Fruit fly (Drosophila melanogaster) whole organism, embryonic: Measurements from ENCODE around the gene CG46439.

ENCODE experiments used
- CG1024 ChIP-seq: fragments of 200-800 bp; sonication (Bioruptor generic); IDR thresholded peaks from 2 replicates; pipeline ENCODE4 v1.3.6; 2022; ENCODE audit warnings: missing biosample characterization, missing genetic modification characterization
- CG11247 ChIP-seq: fragments of 200-800 bp; sonication (Bioruptor generic); IDR thresholded peaks from 2 replicates; pipeline ENCODE4 v1.3.6; 2022; ENCODE audit warnings: missing biosample characterization, missing genetic modification characterization
- CG1602 ChIP-seq: fragments of 200-800 bp; sonication (Bioruptor generic); optimal IDR thresholded peaks from 3 replicates; lab custom pipeline; 2016; ENCODE audit warnings: missing biosample characterization, missing genetic modification characterization
- CG1603 ChIP-seq: fragments of 200-800 bp; sonication (Bioruptor generic); optimal IDR thresholded peaks from 2 replicates; lab custom pipeline; 2019; ENCODE audit warnings: missing biosample characterization, mild to moderate bottlenecking, missing genetic modification characterization, moderate library complexity
- CG17829 ChIP-seq: fragments of 200-800 bp; optimal IDR thresholded peaks from 2 replicates; lab custom pipeline; 2019; ENCODE audit warnings: missing biosample characterization, mild to moderate bottlenecking, missing genetic modification characterization, moderate library complexity
- CG2202 ChIP-seq: fragments of 200-800 bp; sonication (Bioruptor generic); optimal IDR thresholded peaks from 2 replicates; lab custom pipeline; 2018; ENCODE audit warnings: missing biosample characterization, mild to moderate bottlenecking, missing genetic modification characterization
- CG3065 ChIP-seq: fragments of 200-800 bp; sonication (Bioruptor generic); optimal IDR thresholded peaks from 2 replicates; lab custom pipeline; 2016; ENCODE audit warnings: missing biosample characterization, missing genetic modification characterization
- CG3281 ChIP-seq: fragments of 200-800 bp; sonication (Bioruptor generic); optimal IDR thresholded peaks from 3 replicates; lab custom pipeline; 2017; ENCODE audit warnings: missing biosample characterization, mild to moderate bottlenecking, missing genetic modification characterization
- CG3838 ChIP-seq: fragments of 200-800 bp; sonication (Bioruptor generic); optimal IDR thresholded peaks from 3 replicates; lab custom pipeline; 2016; ENCODE audit warnings: missing biosample characterization, missing genetic modification characterization
- CG6683 ChIP-seq: fragments of 200-800 bp; sonication (Bioruptor generic); optimal IDR thresholded peaks from 2 replicates; lab custom pipeline; 2017; ENCODE audit warnings: missing biosample characterization, mild to moderate bottlenecking, missing genetic modification characterization, missing genetic modification reagents
- CG6689 ChIP-seq: fragments of 200-800 bp; sonication (Bioruptor generic); IDR thresholded peaks from 2 replicates; pipeline ENCODE4 v1.3.6; 2022; ENCODE audit warnings: missing biosample characterization, missing genetic modification characterization
- CG6854 ChIP-seq: fragments of 200-800 bp; sonication (Bioruptor generic); optimal IDR thresholded peaks from 3 replicates; lab custom pipeline; 2017; ENCODE audit warnings: missing biosample characterization, mild to moderate bottlenecking, missing genetic modification characterization
- CG7556 ChIP-seq: fragments of 200-800 bp; sonication (Bioruptor generic); optimal IDR thresholded peaks from 2 replicates; lab custom pipeline; 2017; ENCODE audit warnings: missing biosample characterization, mild to moderate bottlenecking, missing genetic modification characterization
- CG8290 ChIP-seq, 3 experiments: fragments of 200-800 bp; sonication (Bioruptor generic); optimal IDR thresholded peaks; 2 replicates each; lab custom pipeline; 2016 to 2019; ENCODE audit warnings: missing biosample characterization in 3 of 3, missing genetic modification characterization in 3 of 3, mild to moderate bottlenecking in 2 of 3, moderate library complexity in 1 of 3
- CG9727 ChIP-seq: fragments of 200-800 bp; sonication (Bioruptor generic); optimal IDR thresholded peaks from 3 replicates; lab custom pipeline; 2017; ENCODE audit warnings: missing biosample characterization, mild to moderate bottlenecking, missing genetic modification characterization
- Dip3 ChIP-seq: fragments of 200-800 bp; sonication (Bioruptor generic); optimal IDR thresholded peaks from 3 replicates; lab custom pipeline; 2016; ENCODE audit warnings: missing biosample characterization, missing genetic modification characterization
- Ets65A ChIP-seq: fragments of 200-800 bp; sonication (Bioruptor generic); peaks from one replicate; lab custom pipeline; 2016; ENCODE audit warnings: missing biosample characterization, missing genetic modification characterization
- HLH4C ChIP-seq: fragments of 200-800 bp; sonication (Bioruptor generic); IDR thresholded peaks from 3 replicates; pipeline ENCODE4 v1.3.6; 2022; ENCODE audit warnings: missing biosample characterization, missing genetic modification characterization; ENCODE audit not compliant: partially characterized antibody
- Hand ChIP-seq: fragments of 200-800 bp; sonication (Bioruptor generic); optimal IDR thresholded peaks from 2 replicates; lab custom pipeline; 2017; ENCODE audit warnings: mild to moderate bottlenecking, missing biosample characterization, missing genetic modification reagents, missing genetic modification characterization
- MESR4 ChIP-seq: fragments of 200-800 bp; sonication (Bioruptor generic); optimal IDR thresholded peaks from 2 replicates; lab custom pipeline; 2018; ENCODE audit warnings: missing biosample characterization, mild to moderate bottlenecking, missing genetic modification characterization, moderate library complexity
- Mad ChIP-seq: fragments of 200-800 bp; sonication (Bioruptor generic); optimal IDR thresholded peaks from 2 replicates; lab custom pipeline; 2016; ENCODE audit warnings: missing biosample characterization, missing genetic modification characterization
- Med ChIP-seq: fragments of 200-800 bp; sonication (Bioruptor generic); peaks from one replicate; lab custom pipeline; 2016; ENCODE audit warnings: missing biosample characterization, missing genetic modification characterization, mild to moderate bottlenecking, inconsistent platforms, moderate library complexity
- NFAT ChIP-seq: fragments of 200-800 bp; sonication (Bioruptor generic); IDR thresholded peaks from 2 replicates; pipeline ENCODE4 v1.3.6; 2022; ENCODE audit warnings: missing biosample characterization, missing genetic modification characterization
- Poxn ChIP-seq: fragments of 200-800 bp; sonication (Bioruptor generic); IDR thresholded peaks from 2 replicates; pipeline ENCODE4 v1.3.6; 2022; ENCODE audit warnings: missing biosample characterization, missing genetic modification characterization
- Ptx1 ChIP-seq: fragments of 200-800 bp; sonication (Bioruptor generic); IDR thresholded peaks from 2 replicates; pipeline ENCODE4 v1.3.6; 2022; ENCODE audit warnings: missing biosample characterization, missing genetic modification characterization
- Ravus ChIP-seq: fragments of 200-800 bp; sonication (Bioruptor generic); IDR thresholded peaks from 2 replicates; pipeline ENCODE4 v1.3.6; 2022; ENCODE audit warnings: missing biosample characterization, missing genetic modification characterization
- Sry-δ ChIP-seq: fragments of 200-800 bp; sonication (Bioruptor generic); optimal IDR thresholded peaks from 2 replicates; lab custom pipeline; 2016; ENCODE audit warnings: missing biosample characterization, missing genetic modification characterization
- Stat92E ChIP-seq, 3 experiments: fragments of >200 bp in 2 of 3; fragments of 200-800 bp in 1 of 3; sonication (Bioruptor generic) in 1 of 3; optimal IDR thresholded peaks; 2 replicates each; lab custom pipeline; 2017 to 2019; ENCODE audit warnings: missing biosample characterization in 3 of 3, missing genetic modification characterization in 3 of 3, mild to moderate bottlenecking in 1 of 3, moderate library complexity in 1 of 3
- Taf1 ChIP-seq: fragments of 200-800 bp; sonication (Bioruptor generic); IDR thresholded peaks from 2 replicates; pipeline ENCODE4 v1.3.6; 2022; ENCODE audit warnings: missing biosample characterization, missing genetic modification characterization
- Usf ChIP-seq: fragments of 200-800 bp; sonication (Bioruptor generic); optimal IDR thresholded peaks from 2 replicates; lab custom pipeline; 2017; ENCODE audit warnings: missing genotype, missing biosample characterization, missing genetic modification characterization
- Xbp1 ChIP-seq: fragments of 200-800 bp; sonication (Bioruptor generic); optimal IDR thresholded peaks from 3 replicates; lab custom pipeline; 2016; ENCODE audit warnings: missing biosample characterization, mild to moderate bottlenecking, missing genetic modification characterization
- ab ChIP-seq: fragments of 200-800 bp; sonication (Bioruptor generic); optimal IDR thresholded peaks from 2 replicates; lab custom pipeline; 2016; ENCODE audit warnings: missing biosample characterization, missing genetic modification characterization
- amos ChIP-seq: fragments of 200-800 bp; sonication (Bioruptor generic); IDR thresholded peaks from 2 replicates; pipeline ENCODE4 v1.3.6; 2022; ENCODE audit warnings: missing biosample characterization, missing genetic modification characterization; ENCODE audit not compliant: partially characterized antibody
- chm ChIP-seq: fragments of 200-800 bp; sonication (Bioruptor generic); IDR thresholded peaks from 2 replicates; pipeline ENCODE4 v1.3.6; 2022; ENCODE audit warnings: missing biosample characterization, missing genetic modification characterization
- ewg ChIP-seq: fragments of 200-800 bp; sonication (Bioruptor generic); optimal IDR thresholded peaks from 3 replicates; lab custom pipeline; 2017; ENCODE audit warnings: mild to moderate bottlenecking, missing biosample characterization, missing genetic modification reagents, missing genetic modification characterization
- ftz-f1 ChIP-seq: fragments of 200-800 bp; sonication (Bioruptor generic); optimal IDR thresholded peaks from 2 replicates; lab custom pipeline; 2016; ENCODE audit warnings: missing biosample characterization, missing genetic modification characterization
- gem ChIP-seq: fragments of 200-800 bp; sonication (Bioruptor generic); optimal IDR thresholded peaks from 2 replicates; lab custom pipeline; 2019; ENCODE audit warnings: missing biosample characterization, mild to moderate bottlenecking, missing genetic modification characterization, moderate library complexity
- hth ChIP-seq: fragments of >200 bp; optimal IDR thresholded peaks from 2 replicates; lab custom pipeline; 2017; ENCODE audit warnings: inconsistent platforms
- lola ChIP-seq, 3 experiments: fragments of >200 bp in 2 of 3; fragments of 200-800 bp in 1 of 3; sonication (Bioruptor generic) in 1 of 3; optimal IDR thresholded peaks; 2 replicates each; lab custom pipeline; 2017 to 2019; ENCODE audit warnings: missing biosample characterization in 3 of 3, missing genetic modification characterization in 3 of 3, mild to moderate bottlenecking in 1 of 3, moderate library complexity in 1 of 3
- mam ChIP-seq: fragments of 200-800 bp; sonication (Bioruptor generic); optimal IDR thresholded peaks from 3 replicates; lab custom pipeline; 2016; ENCODE audit warnings: missing biosample characterization, missing genetic modification characterization
- mld ChIP-seq: fragments of 200-800 bp; sonication (Bioruptor generic); IDR thresholded peaks from 3 replicates; pipeline ENCODE4 v1.3.6; 2022; ENCODE audit warnings: missing biosample characterization, missing genetic modification characterization; ENCODE audit not compliant: partially characterized antibody
- peb ChIP-seq: fragments of 200-800 bp; sonication (Bioruptor generic); IDR thresholded peaks from 2 replicates; pipeline ENCODE4 v1.3.6; 2022; ENCODE audit warnings: missing biosample characterization, missing genetic modification characterization
- pfk ChIP-seq: fragments of 200-800 bp; sonication (Bioruptor generic); optimal IDR thresholded peaks from 2 replicates; lab custom pipeline; 2018; ENCODE audit warnings: missing biosample characterization, mild to moderate bottlenecking, missing genetic modification characterization, moderate library complexity
- rib ChIP-seq: fragments of 200-800 bp; sonication (Bioruptor generic); IDR thresholded peaks from 2 replicates; pipeline ENCODE4 v1.3.6; 2022; ENCODE audit warnings: missing biosample characterization, missing genetic modification characterization
- sd ChIP-seq: fragments of 200-800 bp; sonication (Bioruptor generic); optimal IDR thresholded peaks from 3 replicates; lab custom pipeline; 2018; ENCODE audit warnings: missing biosample characterization, mild to moderate bottlenecking, missing genetic modification characterization, moderate library complexity
- sob ChIP-seq: fragments of 200-800 bp; sonication (Bioruptor generic); IDR thresholded peaks from 2 replicates; pipeline ENCODE4 v1.3.6; 2022; ENCODE audit warnings: missing biosample characterization, missing genetic modification characterization
- tio ChIP-seq: fragments of 200-800 bp; sonication (Bioruptor generic); optimal IDR thresholded peaks from 2 replicates; lab custom pipeline; 2017; ENCODE audit warnings: missing biosample characterization, missing genetic modification characterization, inconsistent platforms
- tna ChIP-seq: fragments of 200-800 bp; sonication (Bioruptor generic); IDR thresholded peaks from 2 replicates; pipeline ENCODE4 v1.3.6; 2022; ENCODE audit warnings: missing biosample characterization, missing genetic modification characterization; ENCODE audit not compliant: partially characterized antibody
- vvl ChIP-seq: fragments of 200-800 bp; sonication (Bioruptor generic); IDR thresholded peaks from 2 replicates; pipeline ENCODE4 v1.3.6; 2022; ENCODE audit warnings: missing biosample characterization, missing genetic modification characterization
- wdn ChIP-seq: fragments of 200-800 bp; sonication (Bioruptor generic); IDR thresholded peaks from 2 replicates; pipeline ENCODE4 v1.3.6; 2022; ENCODE audit warnings: missing biosample characterization, missing genetic modification characterization

The CG46439 gene

dm6 chr3L:11093046-11093520 is 3.0 kb downstream of the CG46439 start, which contains the start of gene JIL-1 (continued):
- TF ChIP-seq amos (GFP tag; lab: Robert Waterston, UW) (peak; percentile 92), CG2202 (tag; lab: Kevin White, UChicago) (peak; percentile 34), Usf (GFP tag; lab: Kevin White, UChicago) (no peak), gem (tag; lab: Kevin White, UChicago) (peak; percentile 59), Dip3 (GFP tag; lab: Kevin White, UChicago) (peak; percentile 48), wdn (peak; percentile 65), HLH4C (peak; percentile 82), CG6854 (GFP tag; lab: Kevin White, UChicago) (no peak), CG8290 (GFP tag; optimal IDR thresholded peaks at IDR 0.05; lab: Kevin White, UChicago) (peak; percentile 59), CG8290 (tag; optimal IDR thresholded peaks at IDR 0.05; lab: Kevin White, UChicago) (peak; percentile 9 to 74), tio (no peak), CG7556 (GFP tag; lab: Kevin White, UChicago) (peak; percentile 27), Sry-δ (GFP tag; lab: Kevin White, UChicago) (peak; percentile 65), NFAT (GFP tag; lab: Robert Waterston, UW) (peak; percentile 92), CG3281 (GFP tag; lab: Kevin White, UChicago) (peak; percentile 39), CG9727 (GFP tag; lab: Kevin White, UChicago) (peak; percentile 28), mam (GFP tag; lab: Kevin White, UChicago) (peak; percentile 64), CG3838 (GFP tag; lab: Kevin White, UChicago) (no peak), Ets65A (GFP tag; lab: Kevin White, UChicago) (peak; percentile 96), Mad (GFP tag; lab: Kevin White, UChicago) (peak; percentile 63), CG1603 (tag; lab: Kevin White, UChicago) (peak; percentile 35), Stat92E (GFP tag; optimal IDR thresholded peaks at IDR 0.05; lab: Kevin White, UChicago) (peak in 1 of 3 experiments; percentile 43), Taf1 (GFP tag; lab: Robert Waterston, UW) (peak; percentile 45; the same call in 1 of the 2 replicates), sd (tag; lab: Kevin White, UChicago) (no peak), vvl (GFP tag; lab: Robert Waterston, UW) (peak; percentile 87), MESR4 (GFP tag; lab: Kevin White, UChicago) (peak; percentile 70), mld (GFP tag; lab: Robert Waterston, UW) (peak; percentile 79), rib (GFP tag; lab: Robert Waterston, UW) (peak; percentile 50), CG3065 (GFP tag; lab: Kevin White, UChicago) (no peak), ab (no peak), sob (GFP tag; lab: Robert Waterston, UW) (peak; percentile 93), CG6683 (GFP tag; lab: Kevin White, UChicago) (no peak), ewg (peak; percentile 6), Poxn (GFP tag; lab: Robert Waterston, UW) (no peak), hth (lab: Kevin White, UChicago) (no peak), CG11247 (GFP tag; lab: Robert Waterston, UW) (peak; percentile 83), Ptx1 (GFP tag; lab: Robert Waterston, UW) (peak; percentile 80), tna (GFP tag; lab: Robert Waterston, UW) (peak; percentile 73), Hand (GFP tag; lab: Kevin White, UChicago) (no peak), Ravus (GFP tag; lab: Robert Waterston, UW) (no peak), CG6689 (peak; percentile 31; the same call in 1 of the 2 replicates), ftz-f1 (GFP tag; lab: Kevin White, UChicago) (no peak), Xbp1 (GFP tag; lab: Kevin White, UChicago) (peak; percentile 76), CG1024 (GFP tag; lab: Robert Waterston, UW) (no peak; the same call in 1 of the 2 replicates), pfk (GFP tag; lab: Kevin White, UChicago) (no peak), lola (GFP tag; optimal IDR thresholded peaks at IDR 0.05; lab: Kevin White, UChicago) (peak in 1 of 3 experiments; percentile 30), CG17829 (tag; lab: Kevin White, UChicago) (peak; percentile 55), Med (GFP tag; lab: Kevin White, UChicago) (peak; percentile 95), CG1602 (GFP tag; lab: Kevin White, UChicago) (peak; percentile 46), peb (GFP tag; lab: Robert Waterston, UW) (peak; percentile 33), chm (GFP tag; lab: Robert Waterston, UW) (peak; percentile 51)
